Worm (Caenorhabditis elegans): ENCODE data around the gene ipla-3.

- TF ChIP-seq pqm-1 (tag; optimal IDR thresholded peaks at IDR 0.05), result no peak
- TF ChIP-seq T20F7.1 (GFP tag; optimal IDR thresholded peaks at IDR 0.05), result no peak
- no peak for TF ChIP-seq nhr-25 (tag; optimal IDR thresholded peaks at IDR 0.05; ENCODE audit: borderline replicate concordance, insufficient read depth)
- no peak for TF ChIP-seq nhr-28 (tag; optimal IDR thresholded peaks at IDR 0.05)
- TF ChIP-seq daf-12 (tag; optimal IDR thresholded peaks at IDR 0.05), result no peak
- no peak for TF ChIP-seq mes-2 (tag; optimal IDR thresholded peaks at IDR 0.05; ENCODE audit: poor library complexity, severe bottlenecking)
- no peak for TF ChIP-seq ztf-7 (tag; optimal IDR thresholded peaks at IDR 0.05)
- no peak for TF ChIP-seq duxl-1 (tag; optimal IDR thresholded peaks at IDR 0.05; ENCODE audit: poor library complexity)
- TF ChIP-seq lin-39 (tag; optimal IDR thresholded peaks at IDR 0.05), result no peak
- TF ChIP-seq lin-1 (GFP tag; IDR thresholded peaks at IDR 0.05), result no peak
- no peak for TF ChIP-seq T26A8.4 (GFP tag; IDR thresholded peaks at IDR 0.05)
Observed at ce11 chrV:20689481-20690039, 39.5 kb downstream of the ipla-3 start, which contains the start of gene F53F8.3.
